Fruit fly (Drosophila melanogaster) whole organism, embryonic: ENCODE results near the gene Bub1.

Source experiments
- Bgb ChIP-seq: fragments of 200-800 bp; sonication (Bioruptor generic); IDR thresholded peaks from 2 replicates; pipeline ENCODE4 v1.3.6; 2022; ENCODE audit warnings: missing biosample characterization, missing genetic modification characterization; ENCODE audit not compliant: partially characterized antibody
- CG11504 ChIP-seq: fragments of 200-800 bp; sonication (Bioruptor generic); optimal IDR thresholded peaks from 3 replicates; lab custom pipeline; 2019; ENCODE audit warnings: missing biosample characterization, mild to moderate bottlenecking, missing genetic modification characterization, moderate library complexity
- CG12299 ChIP-seq: fragments of 200-800 bp; sonication (Bioruptor generic); optimal IDR thresholded peaks from 2 replicates; lab custom pipeline; 2018; ENCODE audit warnings: missing biosample characterization, mild to moderate bottlenecking, missing genetic modification characterization
- CG13287 ChIP-seq: fragments of 200-800 bp; sonication (Bioruptor generic); IDR thresholded peaks from 2 replicates; pipeline ENCODE4 v1.3.6; 2022; ENCODE audit warnings: missing biosample characterization, missing genetic modification characterization; ENCODE audit not compliant: partially characterized antibody
- CG14860 ChIP-seq: fragments of 200-800 bp; sonication (Bioruptor generic); IDR thresholded peaks from 3 replicates; pipeline ENCODE4 v1.3.6; 2022; ENCODE audit warnings: missing biosample characterization, missing genetic modification characterization; ENCODE audit not compliant: partially characterized antibody
- CG16813 ChIP-seq: fragments of 200-800 bp; sonication (Bioruptor generic); IDR thresholded peaks from 3 replicates; pipeline ENCODE4 v1.3.6; 2022; ENCODE audit warnings: missing biosample characterization, missing genetic modification characterization; ENCODE audit not compliant: partially characterized antibody
- CG17359 ChIP-seq: fragments of 200-800 bp; sonication (Bioruptor generic); optimal IDR thresholded peaks from 3 replicates; lab custom pipeline; 2018; ENCODE audit warnings: missing biosample characterization, mild to moderate bottlenecking, missing genetic modification characterization, moderate library complexity
- CG2116 ChIP-seq: fragments of 200-800 bp; sonication (Bioruptor generic); optimal IDR thresholded peaks from 3 replicates; lab custom pipeline; 2018; ENCODE audit warnings: missing biosample characterization, mild to moderate bottlenecking, missing genetic modification characterization
- CG2129 ChIP-seq: fragments of 200-800 bp; sonication (Bioruptor generic); IDR thresholded peaks from 2 replicates; pipeline ENCODE4 v1.3.6; 2022; ENCODE audit warnings: missing biosample characterization, missing genetic modification characterization; ENCODE audit not compliant: partially characterized antibody
- CG34224 ChIP-seq: fragments of 200-800 bp; sonication (Bioruptor generic); IDR thresholded peaks from 3 replicates; pipeline ENCODE4 v1.3.6; 2022; ENCODE audit warnings: missing biosample characterization, missing genetic modification characterization; ENCODE audit not compliant: partially characterized antibody
- CG5180 ChIP-seq: fragments of 200-800 bp; sonication (Bioruptor generic); optimal IDR thresholded peaks from 3 replicates; lab custom pipeline; 2017; ENCODE audit warnings: missing biosample characterization, missing genetic modification characterization, mild to moderate bottlenecking, moderate library complexity, missing genetic modification reagents
- CG6791 ChIP-seq: fragments of 200-800 bp; sonication (Bioruptor generic); IDR thresholded peaks from 3 replicates; pipeline ENCODE4 v1.3.6; 2022; ENCODE audit warnings: missing biosample characterization, missing genetic modification characterization; ENCODE audit not compliant: partially characterized antibody
- CG7963 ChIP-seq: fragments of 200-800 bp; sonication (Bioruptor generic); IDR thresholded peaks from 3 replicates; pipeline ENCODE4 v1.3.6; 2022; ENCODE audit warnings: missing biosample characterization, missing genetic modification characterization; ENCODE audit not compliant: partially characterized antibody
- CG8359 ChIP-seq: fragments of 200-800 bp; sonication (Bioruptor generic); optimal IDR thresholded peaks from 2 replicates; lab custom pipeline; 2017; ENCODE audit warnings: missing biosample characterization, mild to moderate bottlenecking, missing genetic modification characterization, borderline replicate concordance
- Camta ChIP-seq: fragments of 200-800 bp; sonication (Bioruptor generic); optimal IDR thresholded peaks from 2 replicates; lab custom pipeline; 2016; ENCODE audit warnings: missing biosample characterization, missing genetic modification characterization
- D19A ChIP-seq: fragments of 200-800 bp; optimal IDR thresholded peaks from 3 replicates; lab custom pipeline; 2019; ENCODE audit warnings: missing biosample characterization, mild to moderate bottlenecking, missing genetic modification characterization, moderate library complexity
- D19B ChIP-seq: fragments of 200-800 bp; sonication (Bioruptor generic); optimal IDR thresholded peaks from 2 replicates; lab custom pipeline; 2017; ENCODE audit warnings: missing biosample characterization, mild to moderate bottlenecking, missing genetic modification characterization
- Eip74EF ChIP-seq, 2 experiments: fragments of 200-800 bp in 1 of 2; fragments of >200 bp in 1 of 2; sonication (Bioruptor generic) in 1 of 2; optimal IDR thresholded peaks; 2 replicates each; lab custom pipeline; 2017 to 2019; ENCODE audit warnings: missing biosample characterization in 2 of 2, missing genetic modification characterization in 2 of 2, mild to moderate bottlenecking in 1 of 2, moderate library complexity in 1 of 2
- HLH4C ChIP-seq: fragments of 200-800 bp; sonication (Bioruptor generic); IDR thresholded peaks from 3 replicates; pipeline ENCODE4 v1.3.6; 2022; ENCODE audit warnings: missing biosample characterization, missing genetic modification characterization; ENCODE audit not compliant: partially characterized antibody
- HmgZ ChIP-seq: fragments of 200-800 bp; sonication (Bioruptor generic); optimal IDR thresholded peaks from 2 replicates; lab custom pipeline; 2018; ENCODE audit warnings: missing biosample characterization, mild to moderate bottlenecking, missing genetic modification characterization
- Hsf ChIP-seq: fragments of 200-800 bp; sonication (Bioruptor generic); optimal IDR thresholded peaks from 3 replicates; lab custom pipeline; 2016; ENCODE audit warnings: missing biosample characterization, missing genetic modification characterization
- Myb ChIP-seq: fragments of 200-800 bp; sonication (Bioruptor generic); optimal IDR thresholded peaks from 2 replicates; lab custom pipeline; 2016; ENCODE audit warnings: missing biosample characterization, missing genetic modification characterization
- Opbp ChIP-seq: fragments of 200-800 bp; sonication (Bioruptor generic); IDR thresholded peaks from 3 replicates; pipeline ENCODE4 v1.3.6; 2022; ENCODE audit warnings: missing biosample characterization, missing genetic modification characterization; ENCODE audit not compliant: partially characterized antibody
- PHDP ChIP-seq: fragments of 200-800 bp; sonication (Bioruptor generic); optimal IDR thresholded peaks from 3 replicates; lab custom pipeline; 2018; ENCODE audit warnings: missing biosample characterization, mild to moderate bottlenecking, missing genetic modification characterization, moderate library complexity
- Scr ChIP-seq: fragments of 200-800 bp; sonication (Bioruptor generic); IDR thresholded peaks from 2 replicates; pipeline ENCODE4 v1.3.6; 2022; ENCODE audit warnings: missing biosample characterization, missing genetic modification characterization; ENCODE audit not compliant: partially characterized antibody
- Taf1 ChIP-seq: fragments of 200-800 bp; sonication (Bioruptor generic); IDR thresholded peaks from 2 replicates; pipeline ENCODE4 v1.3.6; 2022; ENCODE audit warnings: missing biosample characterization, missing genetic modification characterization
- Xrp1 ChIP-seq: fragments of 200-800 bp; sonication (Bioruptor generic); IDR thresholded peaks from 2 replicates; pipeline ENCODE4 v1.3.6; 2022; ENCODE audit warnings: missing biosample characterization, missing genetic modification characterization
- YL-1 ChIP-seq: fragments of 200-800 bp; sonication (Bioruptor generic); optimal IDR thresholded peaks from 3 replicates; lab custom pipeline; 2017; ENCODE audit warnings: missing biosample characterization, mild to moderate bottlenecking, missing genetic modification characterization
- aop ChIP-seq: fragments of 200-800 bp; sonication (Bioruptor generic); IDR thresholded peaks from 2 replicates; pipeline ENCODE4 v1.3.6; 2022; ENCODE audit warnings: missing biosample characterization, missing genetic modification characterization
- ase ChIP-seq: fragments of 200-800 bp; sonication (Bioruptor generic); IDR thresholded peaks from 3 replicates; pipeline ENCODE4 v1.3.6; 2022; ENCODE audit warnings: missing biosample characterization, missing genetic modification characterization
- bbx ChIP-seq: fragments of 200-800 bp; sonication (Bioruptor generic); IDR thresholded peaks from 2 replicates; pipeline ENCODE4 v1.3.6; 2022; ENCODE audit warnings: missing biosample characterization, missing genetic modification characterization; ENCODE audit not compliant: partially characterized antibody
- fd96Cb ChIP-seq: fragments of 200-800 bp; sonication (Bioruptor generic); optimal IDR thresholded peaks from 2 replicates; lab custom pipeline; 2018; ENCODE audit warnings: missing biosample characterization, mild to moderate bottlenecking, missing genetic modification characterization, moderate library complexity
- gro ChIP-seq: fragments of 200-800 bp; sonication (Bioruptor generic); optimal IDR thresholded peaks from 2 replicates; lab custom pipeline; 2016; ENCODE audit warnings: missing biosample characterization, missing genetic modification characterization
- insv ChIP-seq, 2 experiments: fragments of 200-800 bp; sonication (Bioruptor generic); optimal IDR thresholded peaks; 3 replicates each; lab custom pipeline; 2016 to 2018; ENCODE audit warnings: missing biosample characterization in 2 of 2, missing genetic modification characterization in 2 of 2
- inv ChIP-seq: fragments of 200-800 bp; sonication (Bioruptor generic); IDR thresholded peaks from 2 replicates; pipeline ENCODE4 v1.3.6; 2022; ENCODE audit warnings: missing biosample characterization, missing genetic modification characterization; ENCODE audit not compliant: partially characterized antibody
- mld ChIP-seq: fragments of 200-800 bp; sonication (Bioruptor generic); IDR thresholded peaks from 3 replicates; pipeline ENCODE4 v1.3.6; 2022; ENCODE audit warnings: missing biosample characterization, missing genetic modification characterization; ENCODE audit not compliant: partially characterized antibody
- nerfin-1 ChIP-seq: fragments of 200-800 bp; sonication (Bioruptor generic); optimal IDR thresholded peaks from 3 replicates; lab custom pipeline; 2019; ENCODE audit warnings: missing biosample characterization, mild to moderate bottlenecking, missing genetic modification characterization, moderate library complexity
- phol ChIP-seq: fragments of 200-800 bp; sonication (Bioruptor generic); optimal IDR thresholded peaks from 3 replicates; lab custom pipeline; 2018; ENCODE audit warnings: missing biosample characterization, mild to moderate bottlenecking, missing genetic modification characterization, moderate library complexity
- slbo ChIP-seq: fragments of 200-800 bp; sonication (Bioruptor generic); IDR thresholded peaks from 2 replicates; pipeline ENCODE4 v1.3.6; 2022; ENCODE audit warnings: missing biosample characterization, missing genetic modification characterization
- stwl ChIP-seq: fragments of 200-800 bp; sonication (Bioruptor generic); optimal IDR thresholded peaks from 3 replicates; lab custom pipeline; 2018; ENCODE audit warnings: missing biosample characterization, mild to moderate bottlenecking, missing genetic modification characterization, moderate library complexity
- tna ChIP-seq: fragments of 200-800 bp; sonication (Bioruptor generic); IDR thresholded peaks from 2 replicates; pipeline ENCODE4 v1.3.6; 2022; ENCODE audit warnings: missing biosample characterization, missing genetic modification characterization; ENCODE audit not compliant: partially characterized antibody
- unc-4 ChIP-seq: fragments of 200-800 bp; sonication (Bioruptor generic); IDR thresholded peaks from 2 replicates; pipeline ENCODE4 v1.3.6; 2022; ENCODE audit warnings: missing biosample characterization, missing genetic modification characterization; ENCODE audit not compliant: partially characterized antibody
- vnd ChIP-seq: fragments of 200-800 bp; sonication (Bioruptor generic); IDR thresholded peaks from 3 replicates; pipeline ENCODE4 v1.3.6; 2022; ENCODE audit warnings: missing biosample characterization, missing genetic modification characterization; ENCODE audit not compliant: partially characterized antibody
- wor ChIP-seq: fragments of 200-800 bp; sonication (Bioruptor generic); IDR thresholded peaks from 2 replicates; pipeline ENCODE4 v1.3.6; 2022; ENCODE audit warnings: missing biosample characterization, missing genetic modification characterization
- zf30C ChIP-seq: fragments of 200-800 bp; sonication (Bioruptor generic); optimal IDR thresholded peaks from 3 replicates; lab custom pipeline; 2018; ENCODE audit warnings: missing biosample characterization, mild to moderate bottlenecking, missing genetic modification characterization

Gene Bub1

dm6 chr2L:5270215-5271071 is 8.2 kb upstream of the Bub1 start (continued):
- TF ChIP-seq Hsf (GFP tag; lab: Kevin White, UChicago): no peak
- peak; percentile 24 for TF ChIP-seq stwl
- TF ChIP-seq CG12299 (tag; lab: Kevin White, UChicago): peak; percentile 24
- 0 out of 2 replicates have a peak, but pooled peaks have one; percentile 14 for TF ChIP-seq Xrp1 (GFP tag; lab: Robert Waterston, UW)
- no peak for TF ChIP-seq Scr (GFP tag; lab: Robert Waterston, UW)
- TF ChIP-seq wor: no peak
- no peak for TF ChIP-seq unc-4
- peak; percentile 39; the same call in 1 of the 2 replicates for TF ChIP-seq CG13287 (GFP tag; lab: Robert Waterston, UW)
- peak; percentile 79 for TF ChIP-seq zf30C
- TF ChIP-seq slbo (GFP tag; lab: Robert Waterston, UW): no peak
- peak; percentile 69 for TF ChIP-seq CG11504 (tag; lab: Kevin White, UChicago)
- peak; percentile 42 for TF ChIP-seq CG5180 (GFP tag; lab: Kevin White, UChicago)
- no peak for TF ChIP-seq Camta (GFP tag; lab: Kevin White, UChicago)
- peak; percentile 65 to 96 for TF ChIP-seq insv (GFP tag; optimal IDR thresholded peaks at IDR 0.05; lab: Kevin White, UChicago)
- TF ChIP-seq Opbp (GFP tag; lab: Robert Waterston, UW): 0 out of 3 replicates have a peak, but pooled peaks have one; percentile 24
- TF ChIP-seq gro: no peak
- peak in 1 of 2 experiments; percentile 4 for TF ChIP-seq Eip74EF (GFP tag; optimal IDR thresholded peaks at IDR 0.05; lab: Kevin White, UChicago)
- peak; percentile 13 for TF ChIP-seq YL-1 (GFP tag; lab: Kevin White, UChicago)
- TF ChIP-seq nerfin-1 (tag; lab: Kevin White, UChicago): peak; percentile 5
- peak; percentile 3 for TF ChIP-seq PHDP
- TF ChIP-seq CG8359 (GFP tag; lab: Kevin White, UChicago): peak; percentile 4
- peak; percentile 5 for TF ChIP-seq fd96Cb (tag; lab: Kevin White, UChicago)
- TF ChIP-seq D19A (tag; lab: Kevin White, UChicago): peak; percentile 1
- TF ChIP-seq HmgZ (tag; lab: Kevin White, UChicago): peak; percentile 3
- no peak for TF ChIP-seq aop (GFP tag; lab: Robert Waterston, UW)
- peak; percentile 3 for TF ChIP-seq CG17359 (tag; lab: Kevin White, UChicago)

- TF ChIP-seq inv (GFP tag; lab: Robert Waterston, UW) (peak; percentile 83), Myb (GFP tag; lab: Kevin White, UChicago) (peak; percentile 5), phol (tag; lab: Kevin White, UChicago) (peak; percentile 15), Bgb (GFP tag; lab: Robert Waterston, UW) (peak; percentile 84), Taf1 (GFP tag; lab: Robert Waterston, UW) (no peak), mld (GFP tag; lab: Robert Waterston, UW) (peak; percentile 17; the same call in 1 of the 3 replicates), CG34224 (GFP tag; lab: Robert Waterston, UW) (peak; percentile 76), vnd (GFP tag; lab: Robert Waterston, UW) (peak; percentile 71), D19B (GFP tag; lab: Kevin White, UChicago) (no peak), ase (GFP tag; lab: Robert Waterston, UW) (no peak), CG2116 (GFP tag; lab: Kevin White, UChicago) (peak; percentile 14), CG16813 (GFP tag; lab: Robert Waterston, UW) (peak; percentile 77), CG7963 (peak; percentile 69; the same call in 2 of the 3 replicates), CG6791 (peak; percentile 87), Scr (GFP tag; lab: Robert Waterston, UW) (peak; percentile 87), HLH4C (GFP tag; lab: Robert Waterston, UW) (peak; percentile 63), bbx (GFP tag; lab: Robert Waterston, UW) (peak; percentile 90), unc-4 (peak; percentile 82), CG2129 (GFP tag; lab: Robert Waterston, UW) (peak; percentile 80), CG14860 (GFP tag; lab: Robert Waterston, UW) (peak; percentile 66), tna (GFP tag; lab: Robert Waterston, UW) (peak; percentile 19; the same call in 1 of the 2 replicates)
These were observed 7.6 kb upstream of the Bub1 start, which contains the start of gene tkv for dm6 chr2L:5271081-5271480. Gene tkv, minus strand, starts transcription at chr2L:5271384.
